Fruit fly (Drosophila melanogaster) whole organism, pupa: ENCODE data around the gene c12.2.

ENCODE experiments used
- CG13204 ChIP-seq: fragments of 200-800 bp; sonication (Bioruptor generic); optimal IDR thresholded peaks from 2 replicates; lab custom pipeline; 2018; ENCODE audit warnings: missing biosample characterization, mild to moderate bottlenecking, missing genetic modification characterization, moderate library complexity
- CG14655 ChIP-seq: fragments of 200-800 bp; sonication (Bioruptor generic); optimal IDR thresholded peaks from 3 replicates; lab custom pipeline; 2017; ENCODE audit warnings: mild to moderate bottlenecking, missing biosample characterization, missing genetic modification reagents, missing genetic modification characterization
- CG32121 ChIP-seq: fragments of 200-800 bp; sonication (Bioruptor generic); IDR thresholded peaks from 2 replicates; pipeline ENCODE4 v1.3.6; 2022; ENCODE audit warnings: missing biosample characterization, missing genetic modification characterization
- CG34367 ChIP-seq: fragments of 200-800 bp; sonication (Bioruptor generic); optimal IDR thresholded peaks from 2 replicates; lab custom pipeline; 2018; ENCODE audit warnings: missing biosample characterization, mild to moderate bottlenecking, missing genetic modification characterization
- CG4496 ChIP-seq: fragments of 200-800 bp; sonication (Bioruptor generic); IDR thresholded peaks from 3 replicates; pipeline ENCODE4 v1.3.6; 2022; ENCODE audit warnings: missing biosample characterization, missing genetic modification characterization
- CG8159 ChIP-seq: fragments of 200-800 bp; sonication (Bioruptor generic); optimal IDR thresholded peaks from 3 replicates; lab custom pipeline; 2018; ENCODE audit warnings: missing biosample characterization, mild to moderate bottlenecking, missing genetic modification characterization, moderate library complexity
- CG9948 ChIP-seq: fragments of 200-800 bp; sonication (Bioruptor generic); optimal IDR thresholded peaks from 2 replicates; lab custom pipeline; 2018; ENCODE audit warnings: missing biosample characterization, mild to moderate bottlenecking, missing genetic modification characterization, moderate library complexity
- D1 ChIP-seq: fragments of 200-800 bp; sonication (Bioruptor generic); optimal IDR thresholded peaks from 2 replicates; lab custom pipeline; 2018; ENCODE audit warnings: missing biosample characterization, mild to moderate bottlenecking, missing genetic modification characterization, moderate library complexity
- EcR ChIP-seq: fragments of 200-800 bp; sonication (Bioruptor generic); optimal IDR thresholded peaks from 3 replicates; lab custom pipeline; 2019; ENCODE audit warnings: missing biosample characterization, missing genetic modification characterization, mild to moderate bottlenecking, moderate library complexity, missing genetic modification reagents
- Pif1A ChIP-seq: fragments of 200-800 bp; sonication (Bioruptor generic); optimal IDR thresholded peaks from 3 replicates; lab custom pipeline; 2016; ENCODE audit warnings: missing biosample characterization, missing genetic modification characterization

- TF ChIP-seq D1 (tag; lab: Kevin White, UChicago): no peak
- TF ChIP-seq CG8159 (tag; lab: Kevin White, UChicago): peak; percentile 80
- TF ChIP-seq EcR: no peak
- peak; percentile 47 for TF ChIP-seq Pif1A (GFP tag; lab: Kevin White, UChicago)
- TF ChIP-seq CG32121 (GFP tag; lab: Robert Waterston, UW): no peak; the same call in 1 of the 2 replicates
- TF ChIP-seq CG9948: peak; percentile 54
- TF ChIP-seq CG14655 (GFP tag; lab: Kevin White, UChicago): peak; percentile 74
- no peak for TF ChIP-seq CG13204 (GFP tag; lab: Kevin White, UChicago)
- TF ChIP-seq CG4496 (GFP tag; lab: Robert Waterston, UW): no peak
- TF ChIP-seq CG34367: peak; percentile 22
Measured at dm6 chrX:9344482-9345106, 25.4 kb downstream of the c12.2 start.
